Worm (Caenorhabditis elegans): Measurements from ENCODE around the gene degt-1.

The degt-1 gene

ce11 chrV:10525902-10526301 lies 14.2 kb upstream of the degt-1 start, which contains the start of the genes C35A5.8 and hda-11 (continued):
- TF ChIP-seq sox-2 (GFP tag; IDR thresholded peaks at IDR 0.05) (no peak), ceh-31 (tag; optimal IDR thresholded peaks at IDR 0.05) (peak; percentile 94), mec-3 (tag; optimal IDR thresholded peaks at IDR 0.05; ENCODE audit: borderline replicate concordance) (peak; percentile 84), ama-1 (optimal IDR thresholded peaks at IDR 0.05) (no peak), pag-3 (tag; optimal IDR thresholded peaks at IDR 0.05; ENCODE audit: borderline replicate concordance) (no peak), T23F11.4 (GFP tag; optimal IDR thresholded peaks at IDR 0.05) (no peak), ceh-34 (tag; optimal IDR thresholded peaks at IDR 0.05) (peak; percentile 48), C08G9.2 (tag; optimal IDR thresholded peaks at IDR 0.05) (peak; percentile 96), pat-9 (tag; optimal IDR thresholded peaks at IDR 0.05) (no peak), hlh-13 (GFP tag; optimal IDR thresholded peaks at IDR 0.05) (no peak), ceh-45 (GFP tag; IDR thresholded peaks at IDR 0.05) (no peak), ceh-18 (tag; optimal IDR thresholded peaks at IDR 0.05) (peak; percentile 15), ceh-48 (tag; optimal IDR thresholded peaks at IDR 0.05) (no peak), nfya-1 (tag; optimal IDR thresholded peaks at IDR 0.05) (peak; percentile 8), Y22D7AL.16 (tag; optimal IDR thresholded peaks at IDR 0.05) (no peak), F13H6.1 (tag; optimal IDR thresholded peaks at IDR 0.05) (peak; percentile 65), ref-2 (tag; optimal IDR thresholded peaks at IDR 0.05) (peak; percentile 88), sdc-2 (tag; optimal IDR thresholded peaks at IDR 0.05) (peak; percentile 22), hlh-30 (tag; optimal IDR thresholded peaks at IDR 0.05; ENCODE audit: insufficient read depth) (no peak), ztf-16 (tag; optimal IDR thresholded peaks at IDR 0.05) (no peak), unc-86 (tag; optimal IDR thresholded peaks at IDR 0.05) (no peak), ceh-2 (tag; optimal IDR thresholded peaks at IDR 0.05) (peak; percentile 91), unc-3 (GFP tag; conservative IDR thresholded peaks at IDR 0.05) (no peak), unc-3 (tag; optimal IDR thresholded peaks at IDR 0.05) (no peak), ttx-3 (tag; optimal IDR thresholded peaks at IDR 0.05) (peak; percentile 25), tbx-7 (tag; optimal IDR thresholded peaks at IDR 0.05) (peak; percentile 88)

ce11 chrV:10528500-10528899 lies 11.6 kb upstream of the degt-1 start, which contains the start of gene F25D1.3:
F25D1.3 (plus strand) TSS chrV:10528724.
- no peak for TF ChIP-seq unc-55 (GFP tag; optimal IDR thresholded peaks at IDR 0.05)
- no peak for TF ChIP-seq odd-2 (tag; optimal IDR thresholded peaks at IDR 0.05)
- no peak for TF ChIP-seq T23F11.4 (GFP tag; optimal IDR thresholded peaks at IDR 0.05)
- TF ChIP-seq ceh-31 (tag; optimal IDR thresholded peaks at IDR 0.05) = no peak
- no peak for TF ChIP-seq unc-42 (tag; optimal IDR thresholded peaks at IDR 0.05)
- TF ChIP-seq ceh-24 (tag; optimal IDR thresholded peaks at IDR 0.05) = no peak
- no peak for TF ChIP-seq ceh-19 (GFP tag; optimal IDR thresholded peaks at IDR 0.05)
- TF ChIP-seq nfya-1 (tag; optimal IDR thresholded peaks at IDR 0.05) = no peak
- TF ChIP-seq pqm-1 (tag; optimal IDR thresholded peaks at IDR 0.05) = no peak
- no peak for TF ChIP-seq pha-4 (tag; optimal IDR thresholded peaks at IDR 0.05)
- TF ChIP-seq ztf-16 (tag; optimal IDR thresholded peaks at IDR 0.05) = no peak
- no peak for TF ChIP-seq sox-2 (GFP tag; IDR thresholded peaks at IDR 0.05)
- no peak for TF ChIP-seq ref-2 (tag; optimal IDR thresholded peaks at IDR 0.05)
- no peak for TF ChIP-seq Y22D7AL.16 (tag; optimal IDR thresholded peaks at IDR 0.05)
- TF ChIP-seq che-1 (tag; optimal IDR thresholded peaks at IDR 0.05) = no peak
- no peak for TF ChIP-seq ceh-45 (GFP tag; IDR thresholded peaks at IDR 0.05)
- no peak for TF ChIP-seq ceh-14 (tag; optimal IDR thresholded peaks at IDR 0.05)
- TF ChIP-seq K09A11.1 (tag; optimal IDR thresholded peaks at IDR 0.05; ENCODE audit: insufficient read depth) = no peak
- TF ChIP-seq sox-4 (tag; optimal IDR thresholded peaks at IDR 0.05) = no peak

ce11 chrV:10529600-10529999 lies 10.5 kb upstream of the degt-1 start:
- TF ChIP-seq hlh-6 (tag; optimal IDR thresholded peaks at IDR 0.05) (no peak), hlh-30 (tag; optimal IDR thresholded peaks at IDR 0.05; ENCODE audit: insufficient read depth) (no peak), ttx-3 (tag; optimal IDR thresholded peaks at IDR 0.05) (no peak), elt-4 (tag; optimal IDR thresholded peaks at IDR 0.05) (no peak)

Data from whole organism, late embryonic.